Fruit fly (Drosophila melanogaster) S2 (cell line): ENCODE results near the gene CG5866.

Experiments used
- CG8478 ChIP-seq: fragments of >200 bp; optimal IDR thresholded peaks from 2 replicates; lab custom pipeline; 2018
- CTCF ChIP-seq, 2 experiments: fragments of >200 bp; optimal IDR thresholded peaks; 2 replicates each; lab custom pipeline; 2018

DNA sequence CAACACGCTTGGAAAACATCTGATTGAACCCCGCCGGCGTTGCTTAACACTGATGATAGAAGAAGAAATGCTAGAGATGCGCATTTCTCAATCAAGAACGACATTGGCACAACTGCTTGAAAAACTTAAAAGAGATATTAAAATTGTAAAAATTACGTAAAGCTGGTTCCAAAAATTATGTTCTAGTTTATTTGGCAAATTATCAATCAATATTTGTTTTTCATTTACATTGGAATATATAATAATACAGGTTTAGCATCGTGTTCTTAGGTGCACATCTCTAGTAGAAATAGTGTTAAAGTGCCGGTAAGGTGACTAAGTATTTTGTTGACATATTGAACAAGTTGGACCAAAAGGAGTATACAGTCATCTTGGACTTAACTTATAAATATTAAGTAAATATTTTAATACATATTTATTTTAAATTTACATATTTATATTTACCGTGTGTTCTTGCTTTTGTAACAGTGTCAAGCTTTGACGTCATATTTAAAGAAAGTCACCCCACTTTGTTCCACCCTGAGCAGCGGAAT, 24.2 kb upstream of the CG5866 start, which contains the start of the genes Brf and sds22:
- TF ChIP-seq CG8478 (lab: Kevin White, UChicago) = no peak
- no peak for TF ChIP-seq CTCF (optimal IDR thresholded peaks at IDR 0.05; lab: Kevin White, UChicago)
